Worm (Caenorhabditis elegans) whole organism, young adult: Measurements from ENCODE around the gene dgk-5.

Experiments
- C06A6.2 ChIP-seq: fragments of 200-800 bp; sonication (Bioruptor generic); conservative IDR thresholded peaks from 2 replicates; pipeline ENCODE4 v1.3.6; 2022; ENCODE audit warnings: missing genetic modification characterization, missing compliant biosample characterization
- F22D6.2 ChIP-seq: sonication (generic microtip); optimal IDR thresholded peaks from 2 replicates; lab custom pipeline; 2016; ENCODE audit warnings: mild to moderate bottlenecking, missing genetic modification characterization, missing compliant biosample characterization
- F23B12.7 ChIP-seq: sonication (generic microtip); optimal IDR thresholded peaks from 2 replicates; lab custom pipeline; 2017; ENCODE audit warnings: missing genetic modification characterization, mild to moderate bottlenecking, missing compliant biosample characterization, antibody characterized with exemption, moderate library complexity; ENCODE audit not compliant: insufficient read depth
- F33H1.4 ChIP-seq: fragments of 200-800 bp; sonication (Bioruptor generic); IDR thresholded peaks from 2 replicates; pipeline ENCODE4 v1.3.6; 2022; ENCODE audit warnings: missing genetic modification reagents, missing genetic modification characterization, missing compliant biosample characterization
- F39B2.1 ChIP-seq: fragments of 200-800 bp; sonication (Bioruptor generic); IDR thresholded peaks from 2 replicates; pipeline ENCODE4 v1.3.6; 2022; ENCODE audit warnings: missing genetic modification reagents, missing genetic modification characterization, missing compliant biosample characterization
- F57C9.4 ChIP-seq: sonication (generic microtip); optimal IDR thresholded peaks from 2 replicates; lab custom pipeline; 2017; ENCODE audit warnings: mild to moderate bottlenecking, missing genetic modification characterization, missing compliant biosample characterization
- T26A5.8 ChIP-seq: sonication (generic microtip); optimal IDR thresholded peaks from 2 replicates; lab custom pipeline; 2016; ENCODE audit warnings: missing genetic modification characterization, missing compliant biosample characterization
- Y56A3A.18 ChIP-seq: fragments of 200-800 bp; sonication (Bioruptor generic); IDR thresholded peaks from 2 replicates; pipeline ENCODE4 v1.3.6; 2022; ENCODE audit warnings: missing genetic modification reagents, missing genetic modification characterization, missing compliant biosample characterization
- bed-2 ChIP-seq: fragments of 200-800 bp; sonication (Bioruptor generic); IDR thresholded peaks from 2 replicates; pipeline ENCODE4 v1.3.6; 2022; ENCODE audit warnings: missing genetic modification reagents, missing genetic modification characterization, missing compliant biosample characterization
- ccch-3 ChIP-seq: fragments of 200-800 bp; sonication (Bioruptor generic); optimal IDR thresholded peaks from 2 replicates; lab custom pipeline; 2018; ENCODE audit warnings: mild to moderate bottlenecking, missing genetic modification characterization, missing compliant biosample characterization
- ceh-91 ChIP-seq: fragments of 200-800 bp; sonication (Bioruptor generic); IDR thresholded peaks from 2 replicates; pipeline ENCODE4 v1.3.6; 2022; ENCODE audit warnings: missing genetic modification reagents, missing genetic modification characterization, missing compliant biosample characterization
- die-1 ChIP-seq: sonication (generic microtip); optimal IDR thresholded peaks from 2 replicates; lab custom pipeline; 2016; ENCODE audit warnings: missing genotype, mild to moderate bottlenecking, missing genetic modification characterization, missing compliant biosample characterization
- dpff-1 ChIP-seq: sonication (generic microtip); optimal IDR thresholded peaks from 2 replicates; lab custom pipeline; 2017; ENCODE audit warnings: mild to moderate bottlenecking, missing genetic modification characterization, missing compliant biosample characterization
- dpl-1 ChIP-seq: fragments of 150-350 bp; optimal IDR thresholded peaks from 2 replicates; lab custom pipeline; 2014; ENCODE audit warnings: missing biosample characterization, missing genetic modification reagents, missing genetic modification characterization
- egl-18 ChIP-seq: fragments of 200-800 bp; sonication (Bioruptor generic); IDR thresholded peaks from 2 replicates; pipeline ENCODE4 v1.3.6; 2022; ENCODE audit warnings: missing genetic modification reagents, missing genetic modification characterization, missing compliant biosample characterization
- ekl-4 ChIP-seq: fragments of 200-800 bp; sonication (Bioruptor generic); IDR thresholded peaks from 2 replicates; pipeline ENCODE4 v1.3.6; 2022; ENCODE audit warnings: missing genetic modification reagents, missing genetic modification characterization, missing compliant biosample characterization
- fkh-3 ChIP-seq: sonication (generic microtip); optimal IDR thresholded peaks from 2 replicates; lab custom pipeline; 2016; ENCODE audit warnings: mild to moderate bottlenecking, missing genetic modification characterization, missing compliant biosample characterization
- gei-17 ChIP-seq: fragments of 200-800 bp; sonication (Bioruptor generic); optimal IDR thresholded peaks from 2 replicates; lab custom pipeline; 2018; ENCODE audit warnings: mild to moderate bottlenecking, missing genetic modification characterization, missing compliant biosample characterization
- hlh-12 ChIP-seq: sonication (generic microtip); optimal IDR thresholded peaks from 2 replicates; lab custom pipeline; 2016; ENCODE audit warnings: missing genetic modification characterization, missing compliant biosample characterization
- let-526 ChIP-seq: fragments of 200-800 bp; sonication (Bioruptor generic); IDR thresholded peaks from 2 replicates; pipeline ENCODE4 v1.3.6; 2022; ENCODE audit warnings: missing genetic modification reagents, missing genetic modification characterization, missing compliant biosample characterization
- let-607 ChIP-seq, 2 experiments: fragments of 200-800 bp in 1 of 2; sonication (Bioruptor generic) in 1 of 2; sonication (generic microtip) in 1 of 2; optimal IDR thresholded peaks; 2 replicates each; lab custom pipeline; 2016 to 2018; ENCODE audit warnings: mild to moderate bottlenecking in 2 of 2, missing compliant biosample characterization in 2 of 2, missing genetic modification characterization in 2 of 2, moderate library complexity in 2 of 2, missing genotype in 1 of 2
- madf-8 ChIP-seq: fragments of 200-800 bp; sonication (Bioruptor generic); conservative IDR thresholded peaks from 2 replicates; pipeline ENCODE4 v1.3.6; 2022; ENCODE audit warnings: missing genetic modification reagents, missing genetic modification characterization, missing compliant biosample characterization
- mel-28 ChIP-seq: sonication (generic microtip); optimal IDR thresholded peaks from 2 replicates; lab custom pipeline; 2016; ENCODE audit warnings: borderline replicate concordance, mild to moderate bottlenecking, missing genetic modification characterization, missing compliant biosample characterization
- mxl-1 ChIP-seq: sonication (generic microtip); optimal IDR thresholded peaks from 2 replicates; lab custom pipeline; 2016; ENCODE audit warnings: missing genetic modification characterization, missing compliant biosample characterization
- nfya-2 ChIP-seq: fragments of 200-800 bp; sonication (Bioruptor generic); IDR thresholded peaks from 2 replicates; pipeline ENCODE4 v1.3.6; 2022; ENCODE audit warnings: missing genetic modification reagents, missing genetic modification characterization, missing compliant biosample characterization
- nhr-179 ChIP-seq: sonication (generic microtip); optimal IDR thresholded peaks from 2 replicates; lab custom pipeline; 2016; ENCODE audit warnings: mild to moderate bottlenecking, missing genetic modification characterization, missing compliant biosample characterization
- pha-4 ChIP-seq: fragments of 150-350 bp; sonication (generic microtip); optimal IDR thresholded peaks from 2 replicates; lab custom pipeline; 2014; ENCODE audit warnings: missing biosample characterization, missing genetic modification reagents, missing genetic modification characterization
- rec-8 ChIP-seq, 2 experiments: sonication (generic microtip); optimal IDR thresholded peaks; 2 replicates each; lab custom pipeline; 2016; ENCODE audit warnings: mild to moderate bottlenecking in 2 of 2, missing genetic modification characterization in 2 of 2, missing genetic modification reagents in 2 of 2, missing genotype in 2 of 2, missing biosample characterization in 1 of 2, missing compliant biosample characterization in 1 of 2, moderate library complexity in 1 of 2
- repo-1 ChIP-seq: sonication (generic microtip); optimal IDR thresholded peaks from 2 replicates; lab custom pipeline; 2017; ENCODE audit warnings: mild to moderate bottlenecking, missing genetic modification characterization, missing compliant biosample characterization
- snpc-1.1 ChIP-seq: sonication (generic microtip); optimal IDR thresholded peaks from 2 replicates; lab custom pipeline; 2017; ENCODE audit warnings: missing genetic modification characterization, mild to moderate bottlenecking, missing compliant biosample characterization, antibody characterized with exemption, moderate library complexity, missing genotype, missing genetic modification reagents; ENCODE audit not compliant: insufficient read depth
- snpc-4 ChIP-seq, 5 experiments: fragments of 150-350 bp in 1 of 5; sonication (generic microtip) in 4 of 5; optimal IDR thresholded peaks; 2 replicates each; lab custom pipeline; 2014 to 2018; ENCODE audit warnings: missing genetic modification characterization in 5 of 5, missing biosample characterization in 3 of 5, antibody characterized with exemption in 2 of 5, mild to moderate bottlenecking in 2 of 5, missing compliant biosample characterization in 2 of 5, missing genotype in 2 of 5, moderate library complexity in 2 of 5, missing genetic modification reagents in 1 of 5
- sptf-2 ChIP-seq: fragments of 200-800 bp; sonication (Bioruptor generic); optimal IDR thresholded peaks from 2 replicates; lab custom pipeline; 2018; ENCODE audit warnings: mild to moderate bottlenecking, missing genetic modification characterization, missing compliant biosample characterization
- unc-62 ChIP-seq: fragments of 150-350 bp; optimal IDR thresholded peaks from 2 replicates; lab custom pipeline; 2014; ENCODE audit warnings: missing biosample characterization, missing genetic modification reagents, missing genetic modification characterization
- ztf-6 ChIP-seq: fragments of 200-800 bp; sonication (Bioruptor generic); IDR thresholded peaks from 2 replicates; pipeline ENCODE4 v1.3.6; 2022; ENCODE audit warnings: missing genetic modification reagents, missing genetic modification characterization, missing compliant biosample characterization

The dgk-5 gene

ce11 chrII:6519703-6520102 is 48.8 kb upstream of the dgk-5 start (continued):
- no peak for TF ChIP-seq egl-18 (GFP tag; lab: Robert Waterston, UW)
- TF ChIP-seq mel-28, result no peak
- no peak for TF ChIP-seq nfya-2 (GFP tag; lab: Robert Waterston, UW)
- TF ChIP-seq, all 124 proteins: peak for 18

ce11 chrII:6516276-6516675 is 45.4 kb upstream of the dgk-5 start, which contains the start of gene C56E6.7:
TSS of gene C56E6.7 (plus strand) at chrII:6516576.
- no peak for TF ChIP-seq ccch-3 (GFP tag; lab: Kevin White, UChicago)
- no peak for TF ChIP-seq let-607 (tag; optimal IDR thresholded peaks at IDR 0.05; lab: Kevin White, UChicago)
- TF ChIP-seq repo-1 (tag; lab: Kevin White, UChicago), result no peak
- no peak for TF ChIP-seq snpc-1.1 (tag; lab: Kevin White, UChicago)
- no peak for TF ChIP-seq nfya-2 (GFP tag; lab: Robert Waterston, UW)
- no peak for TF ChIP-seq fkh-3 (tag; lab: Kevin White, UChicago)
- TF ChIP-seq ztf-6, result no peak
- TF ChIP-seq ekl-4 (GFP tag; lab: Robert Waterston, UW), result no peak
- no peak for TF ChIP-seq dpl-1 (GFP tag; lab: Kevin White, UChicago)
- TF ChIP-seq let-526 (GFP tag; lab: Robert Waterston, UW), result no peak
- TF ChIP-seq egl-18 (GFP tag; lab: Robert Waterston, UW), result no peak
- no peak for TF ChIP-seq unc-62 (GFP tag; lab: Kevin White, UChicago)
- TF ChIP-seq F23B12.7, result no peak
- no peak for TF ChIP-seq F57C9.4 (tag; lab: Kevin White, UChicago)
- no peak for TF ChIP-seq bed-2 (GFP tag; lab: Robert Waterston, UW)
- no peak for TF ChIP-seq pha-4 (tag; lab: Kevin White, UChicago)

ce11 chrII:6513911-6514310 is 43.0 kb upstream of the dgk-5 start, which contains the start of gene R05G9R.1:
TSS of gene R05G9R.1 (minus strand) at chrII:6514011.
- no peak for TF ChIP-seq dpff-1 (tag; lab: Kevin White, UChicago)
- TF ChIP-seq rec-8 (tag; optimal IDR thresholded peaks at IDR 0.05; lab: Kevin White, UChicago), result no peak
- no peak for TF ChIP-seq C06A6.2 (GFP tag; lab: Robert Waterston, UW)
- no peak for TF ChIP-seq nfya-2 (GFP tag; lab: Robert Waterston, UW)
- TF ChIP-seq mxl-1 (tag; lab: Kevin White, UChicago), result no peak
- no peak for TF ChIP-seq ceh-91 (GFP tag; lab: Robert Waterston, UW)
- no peak for TF ChIP-seq F22D6.2 (tag; lab: Kevin White, UChicago)
- no peak for TF ChIP-seq die-1 (tag; lab: Kevin White, UChicago)
- no peak for TF ChIP-seq sptf-2 (GFP tag; lab: Kevin White, UChicago)
- no peak for TF ChIP-seq snpc-4 (GFP tag; optimal IDR thresholded peaks at IDR 0.05; lab: Kevin White, UChicago)
- TF ChIP-seq snpc-4 (tag; optimal IDR thresholded peaks at IDR 0.05; lab: Kevin White, UChicago), result no peak
- no peak for TF ChIP-seq F39B2.1 (GFP tag; lab: Robert Waterston, UW)
- no peak for TF ChIP-seq hlh-12 (tag; lab: Kevin White, UChicago)
- no peak for TF ChIP-seq F33H1.4 (GFP tag; lab: Robert Waterston, UW)
- no peak for TF ChIP-seq Y56A3A.18 (GFP tag; lab: Robert Waterston, UW)
- no peak for TF ChIP-seq gei-17 (GFP tag; lab: Kevin White, UChicago)
- TF ChIP-seq F57C9.4 (tag; lab: Kevin White, UChicago), result no peak
- no peak for TF ChIP-seq nhr-179 (tag; lab: Kevin White, UChicago)
- no peak for TF ChIP-seq T26A5.8 (tag; lab: Kevin White, UChicago)
- no peak for TF ChIP-seq madf-8 (GFP tag; lab: Robert Waterston, UW)
